Worm (Caenorhabditis elegans) whole organism, L4 larva: ENCODE data around the gene flp-27.

Experiments
- D1046.2 ChIP-seq: fragments of 200-800 bp; sonication (Bioruptor generic); IDR thresholded peaks from 2 replicates; pipeline ENCODE4 v1.3.6; 2022; ENCODE audit warnings: missing genetic modification characterization, missing compliant biosample characterization
- R02D3.7 ChIP-seq: fragments of 150-350 bp; sonication (generic microtip); optimal IDR thresholded peaks from 3 replicates; lab custom pipeline; 2014; ENCODE audit warnings: missing biosample characterization, missing genetic modification characterization
- Y105C5A.15 ChIP-seq: fragments of 200-800 bp; sonication (Bioruptor generic); IDR thresholded peaks from 2 replicates; pipeline ENCODE4 v1.3.6; 2022; ENCODE audit warnings: missing genetic modification characterization, missing compliant biosample characterization
- ZK337.2 ChIP-seq: fragments of 200-800 bp; sonication (Bioruptor generic); IDR thresholded peaks from 2 replicates; pipeline ENCODE4 v1.3.6; 2022; ENCODE audit warnings: missing genetic modification reagents, missing genetic modification characterization, missing compliant biosample characterization
- aha-1 ChIP-seq: fragments of 150-350 bp; peaks from one replicate; lab custom pipeline; 2014; ENCODE audit warnings: missing biosample characterization, missing genetic modification characterization
- attf-4 ChIP-seq: sonication (generic microtip); optimal IDR thresholded peaks from 3 replicates; lab custom pipeline; 2017; ENCODE audit warnings: missing biosample characterization, missing genetic modification characterization
- ceh-32 ChIP-seq: sonication (generic microtip); optimal IDR thresholded peaks from 2 replicates; lab custom pipeline; 2016; ENCODE audit warnings: mild to moderate bottlenecking, missing genetic modification characterization, missing compliant biosample characterization; ENCODE audit not compliant: poor library complexity
- ceh-44 ChIP-seq: fragments of 200-800 bp; sonication (Bioruptor generic); IDR thresholded peaks from 2 replicates; pipeline ENCODE4 v1.3.6; 2022; ENCODE audit warnings: missing genetic modification reagents, missing genetic modification characterization, missing compliant biosample characterization
- ceh-82 ChIP-seq: sonication (generic microtip); optimal IDR thresholded peaks from 2 replicates; lab custom pipeline; 2017; ENCODE audit warnings: missing biosample characterization, missing genetic modification characterization
- daf-12 ChIP-seq: fragments of 150-350 bp; optimal IDR thresholded peaks from 2 replicates; lab custom pipeline; 2014; ENCODE audit warnings: missing biosample characterization, missing genetic modification reagents, missing genetic modification characterization
- daf-16 ChIP-seq, 3 experiments: sonication (generic microtip); optimal IDR thresholded peaks; 2 replicates each; lab custom pipeline; 2016 to 2017; ENCODE audit warnings: missing genetic modification characterization in 3 of 3, missing genetic modification reagents in 3 of 3, mild to moderate bottlenecking in 2 of 3, missing compliant biosample characterization in 2 of 3, missing biosample characterization in 1 of 3, moderate library complexity in 1 of 3
- duxl-1 ChIP-seq: sonication (generic microtip); optimal IDR thresholded peaks from 2 replicates; lab custom pipeline; 2016; ENCODE audit warnings: mild to moderate bottlenecking, missing genetic modification characterization, moderate library complexity, missing compliant biosample characterization; ENCODE audit not compliant: poor library complexity
- dve-1 ChIP-seq: sonication (generic microtip); optimal IDR thresholded peaks from 2 replicates; lab custom pipeline; 2017; ENCODE audit warnings: antibody characterized with exemption, mild to moderate bottlenecking, missing genetic modification characterization, missing compliant biosample characterization; ENCODE audit not compliant: insufficient read depth
- egl-27 ChIP-seq: sonication (generic microtip); optimal IDR thresholded peaks from 3 replicates; lab custom pipeline; 2017; ENCODE audit warnings: missing biosample characterization, missing genetic modification reagents, missing genetic modification characterization
- fkh-10 ChIP-seq: fragments of 150-350 bp; optimal IDR thresholded peaks from 2 replicates; lab custom pipeline; 2014; ENCODE audit warnings: missing biosample characterization, missing genetic modification reagents, missing genetic modification characterization
- hif-1 ChIP-seq, 2 experiments: sonication (generic microtip); optimal IDR thresholded peaks; 2 replicates each; lab custom pipeline; 2016 to 2017; ENCODE audit warnings: missing compliant biosample characterization in 2 of 2, missing genetic modification characterization in 2 of 2, missing genetic modification reagents in 2 of 2, missing genotype in 2 of 2, mild to moderate bottlenecking in 1 of 2
- hlh-11 ChIP-seq: fragments of 200-800 bp; sonication (Bioruptor generic); optimal IDR thresholded peaks from 2 replicates; lab custom pipeline; 2018; ENCODE audit warnings: mild to moderate bottlenecking, missing genetic modification characterization, missing compliant biosample characterization
- hlh-30 ChIP-seq: sonication (generic microtip); optimal IDR thresholded peaks from 2 replicates; lab custom pipeline; 2017; ENCODE audit warnings: antibody characterized with exemption, mild to moderate bottlenecking, missing genetic modification characterization, missing compliant biosample characterization; ENCODE audit not compliant: insufficient read depth
- hmg-1.1 ChIP-seq: fragments of 200-800 bp; sonication (Bioruptor generic); IDR thresholded peaks from 2 replicates; pipeline ENCODE4 v1.3.6; 2022; ENCODE audit warnings: missing genetic modification reagents, missing genetic modification characterization, missing compliant biosample characterization
- lim-7 ChIP-seq: fragments of 200-800 bp; sonication (Bioruptor generic); IDR thresholded peaks from 2 replicates; pipeline ENCODE4 v1.3.6; 2022; ENCODE audit warnings: missing genetic modification characterization, missing compliant biosample characterization
- lin-1 ChIP-seq: fragments of 200-800 bp; sonication (Bioruptor generic); IDR thresholded peaks from 2 replicates; pipeline ENCODE4 v1.3.6; 2022; ENCODE audit warnings: missing genetic modification reagents, missing genetic modification characterization, missing compliant biosample characterization
- lin-38 ChIP-seq: fragments of 200-800 bp; sonication (Bioruptor generic); IDR thresholded peaks from 2 replicates; pipeline ENCODE4 v1.3.6; 2022; ENCODE audit warnings: missing genetic modification reagents, missing genetic modification characterization, missing compliant biosample characterization
- lir-3 ChIP-seq: sonication (generic microtip); optimal IDR thresholded peaks from 2 replicates; lab custom pipeline; 2016; ENCODE audit warnings: mild to moderate bottlenecking, missing genetic modification characterization, missing compliant biosample characterization
- madf-9 ChIP-seq: fragments of 200-800 bp; sonication (Bioruptor generic); conservative IDR thresholded peaks from 2 replicates; pipeline ENCODE4 v1.3.6; 2022; ENCODE audit warnings: missing genetic modification reagents, missing genetic modification characterization, missing compliant biosample characterization
- mdl-1 ChIP-seq, 2 experiments: fragments of 150-350 bp in 1 of 2; sonication (generic microtip) in 1 of 2; optimal IDR thresholded peaks; 2 replicates each; lab custom pipeline; 2014 to 2017; ENCODE audit warnings: missing biosample characterization in 2 of 2, missing genetic modification characterization in 2 of 2
- mxl-2 ChIP-seq: fragments of 200-800 bp; sonication (Bioruptor generic); conservative IDR thresholded peaks from 2 replicates; pipeline ENCODE4 v1.3.6; 2022; ENCODE audit warnings: missing genetic modification reagents, missing genetic modification characterization, missing compliant biosample characterization
- mxl-3 ChIP-seq: fragments of 200-800 bp; sonication (Bioruptor generic); optimal IDR thresholded peaks from 2 replicates; lab custom pipeline; 2018; ENCODE audit warnings: mild to moderate bottlenecking, missing genetic modification characterization, missing compliant biosample characterization
- nhr-11 ChIP-seq: fragments of 150-350 bp; optimal IDR thresholded peaks from 2 replicates; lab custom pipeline; 2014; ENCODE audit warnings: missing biosample characterization, missing genetic modification characterization
- nhr-111 ChIP-seq: fragments of 200-800 bp; sonication (Bioruptor generic); optimal IDR thresholded peaks from 2 replicates; lab custom pipeline; 2018; ENCODE audit warnings: mild to moderate bottlenecking, missing genetic modification characterization, missing compliant biosample characterization
- nhr-237 ChIP-seq: sonication (generic microtip); optimal IDR thresholded peaks from 2 replicates; lab custom pipeline; 2017; ENCODE audit warnings: missing biosample characterization, missing genetic modification characterization
- nhr-25 ChIP-seq: sonication (generic microtip); optimal IDR thresholded peaks from 2 replicates; lab custom pipeline; 2017; ENCODE audit warnings: missing genetic modification characterization, mild to moderate bottlenecking, missing compliant biosample characterization, antibody characterized with exemption, moderate library complexity, borderline replicate concordance; ENCODE audit not compliant: insufficient read depth
- nhr-41 ChIP-seq: fragments of 200-800 bp; sonication (Bioruptor generic); IDR thresholded peaks from 2 replicates; pipeline ENCODE4 v1.3.6; 2022; ENCODE audit warnings: missing genetic modification reagents, missing genetic modification characterization, missing compliant biosample characterization
- nhr-48 ChIP-seq: sonication (generic microtip); optimal IDR thresholded peaks from 2 replicates; lab custom pipeline; 2016; ENCODE audit warnings: mild to moderate bottlenecking, missing genetic modification characterization, missing compliant biosample characterization
- nhr-6 ChIP-seq: fragments of 150-350 bp; optimal IDR thresholded peaks from 2 replicates; lab custom pipeline; 2014; ENCODE audit warnings: missing biosample characterization, missing genetic modification characterization
- nhr-77 ChIP-seq: fragments of 150-350 bp; optimal IDR thresholded peaks from 2 replicates; lab custom pipeline; 2014; ENCODE audit warnings: missing biosample characterization, missing genetic modification characterization
- sdz-12 ChIP-seq: fragments of 200-800 bp; sonication (Bioruptor generic); optimal IDR thresholded peaks from 2 replicates; lab custom pipeline; 2018; ENCODE audit warnings: mild to moderate bottlenecking, missing genetic modification characterization, missing compliant biosample characterization
- set-16 ChIP-seq: fragments of 200-800 bp; sonication (Bioruptor generic); IDR thresholded peaks from 2 replicates; pipeline ENCODE4 v1.3.6; 2022; ENCODE audit warnings: missing genetic modification reagents, missing genetic modification characterization, missing compliant biosample characterization
- snpc-4 ChIP-seq: fragments of 150-350 bp; optimal IDR thresholded peaks from 2 replicates; lab custom pipeline; 2014; ENCODE audit warnings: missing biosample characterization, missing genetic modification characterization
- spr-1 ChIP-seq: sonication (generic microtip); optimal IDR thresholded peaks from 2 replicates; lab custom pipeline; 2016; ENCODE audit warnings: mild to moderate bottlenecking, missing genetic modification characterization, missing compliant biosample characterization
- unc-62 ChIP-seq, 3 experiments: fragments of 150-350 bp in 1 of 3; sonication (generic microtip); optimal IDR thresholded peaks in 2 of 3; peaks in 1 of 3; 1 replicate in 1 of 3; 2 replicates in 2 of 3; lab custom pipeline; 2014 to 2017; ENCODE audit warnings: missing biosample characterization in 3 of 3, missing genetic modification characterization in 3 of 3, missing genetic modification reagents in 3 of 3, missing genotype in 1 of 3
- zag-1 ChIP-seq: fragments of 150-350 bp; optimal IDR thresholded peaks from 2 replicates; lab custom pipeline; 2014; ENCODE audit warnings: missing biosample characterization, missing genetic modification characterization
- zfp-2 ChIP-seq: sonication (generic microtip); optimal IDR thresholded peaks from 2 replicates; lab custom pipeline; 2016; ENCODE audit warnings: mild to moderate bottlenecking, missing genetic modification characterization, missing compliant biosample characterization
- zfp-3 ChIP-seq: fragments of 200-800 bp; sonication (Bioruptor generic); conservative IDR thresholded peaks from 2 replicates; pipeline ENCODE4 v1.3.6; 2022; ENCODE audit warnings: missing genetic modification reagents, missing genetic modification characterization, missing compliant biosample characterization
- ztf-7 ChIP-seq: fragments of 150-350 bp; optimal IDR thresholded peaks from 2 replicates; lab custom pipeline; 2014; ENCODE audit warnings: missing biosample characterization, missing genetic modification characterization

flp-27 gene

DNA sequence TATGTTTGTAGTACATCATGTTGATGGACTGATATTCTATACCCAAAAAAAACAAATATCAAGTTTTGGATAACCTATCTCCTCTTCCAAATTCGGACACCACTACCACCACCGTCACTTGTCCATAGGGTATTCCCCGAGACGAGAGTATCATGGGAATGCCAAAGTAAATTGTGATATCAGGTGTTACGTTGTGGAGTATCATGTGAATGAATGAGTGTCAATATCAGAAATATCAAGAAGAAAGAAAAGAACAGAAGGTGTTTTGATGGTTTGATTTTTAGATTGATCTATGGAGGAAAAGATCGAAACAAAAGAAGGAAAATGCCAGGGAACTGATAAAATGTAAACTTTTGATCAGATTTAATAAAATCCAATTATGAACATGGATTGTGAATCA, 17.5 kb downstream of the flp-27 start (continued):
- TF ChIP-seq attf-4 (tag; lab: Kevin White, UChicago) (no peak), ceh-32 (tag; lab: Kevin White, UChicago) (no peak), nhr-41 (GFP tag; lab: Robert Waterston, UW) (no peak), lin-38 (GFP tag; lab: Robert Waterston, UW) (no peak), lim-7 (no peak), egl-27 (tag; lab: Kevin White, UChicago) (no peak), nhr-111 (GFP tag; lab: Kevin White, UChicago) (no peak), madf-9 (GFP tag; lab: Robert Waterston, UW) (no peak), Y105C5A.15 (no peak), set-16 (GFP tag; lab: Robert Waterston, UW) (no peak), ceh-82 (tag; lab: Kevin White, UChicago) (no peak), aha-1 (tag; lab: Kevin White, UChicago) (peak; percentile 80), snpc-4 (tag; lab: Kevin White, UChicago) (no peak), lin-1 (GFP tag; lab: Robert Waterston, UW) (no peak), D1046.2 (GFP tag; lab: Robert Waterston, UW) (no peak), ZK337.2 (GFP tag; lab: Robert Waterston, UW) (no peak), hif-1 (tag; optimal IDR thresholded peaks at IDR 0.05; lab: Kevin White, UChicago) (no peak), hmg-1.1 (GFP tag; lab: Robert Waterston, UW) (no peak), mxl-3 (GFP tag; lab: Kevin White, UChicago) (peak; percentile 31), nhr-77 (tag; lab: Kevin White, UChicago) (peak; percentile 21), spr-1 (no peak), dve-1 (tag; lab: Kevin White, UChicago) (peak; percentile 52), nhr-11 (tag; lab: Kevin White, UChicago) (peak; percentile 47), sdz-12 (GFP tag; lab: Kevin White, UChicago) (no peak), nhr-48 (tag; lab: Kevin White, UChicago) (no peak), nhr-6 (tag; lab: Kevin White, UChicago) (peak; percentile 30), mdl-1 (tag; optimal IDR thresholded peaks at IDR 0.05; lab: Kevin White, UChicago) (peak in 1 of 2 experiments; percentile 50), lir-3 (tag; lab: Kevin White, UChicago) (no peak), nhr-237 (tag; lab: Kevin White, UChicago) (no peak), daf-12 (tag; lab: Kevin White, UChicago) (no peak), zag-1 (tag; lab: Kevin White, UChicago) (no peak), daf-16 (GFP tag; optimal IDR thresholded peaks at IDR 0.05; lab: Kevin White, UChicago) (no peak), daf-16 (tag; optimal IDR thresholded peaks at IDR 0.05; lab: Kevin White, UChicago) (no peak), R02D3.7 (tag; lab: Kevin White, UChicago) (no peak), zfp-3 (GFP tag; lab: Robert Waterston, UW) (no peak), duxl-1 (tag; lab: Kevin White, UChicago) (no peak), hlh-11 (peak; percentile 51), fkh-10 (GFP tag; lab: Kevin White, UChicago) (no peak), nhr-25 (tag; lab: Kevin White, UChicago) (no peak), ztf-7 (tag; lab: Kevin White, UChicago) (no peak), ceh-44 (GFP tag; lab: Robert Waterston, UW) (no peak), hlh-30 (tag; lab: Kevin White, UChicago) (peak; percentile 90), zfp-2 (no peak), mxl-2 (no peak), unc-62 (GFP tag; optimal IDR thresholded peaks at IDR 0.05 in 1 of 2; lab: Kevin White, UChicago) (no peak), unc-62 (tag; optimal IDR thresholded peaks at IDR 0.05; lab: Kevin White, UChicago) (no peak)
